Worm (Caenorhabditis elegans): ENCODE data around the gene chil-8.
"Not testable (repeated sequence)": the region's sequence is repeated elsewhere in the genome, so short reads cannot be mapped to it uniquely, and the experiment has no call there.

ce11 chrII:9866378-9866777 is 6.5 kb downstream of the chil-8 start, which contains the start of gene chil-1:
- not testable (repeated sequence) for TF ChIP-seq lsy-2 (tag; optimal IDR thresholded peaks at IDR 0.05); unc-62 (GFP tag; optimal IDR thresholded peaks at IDR 0.05)

All from whole organism, mixed stage, embryonic.